Fruit fly (Drosophila melanogaster) whole organism, embryonic: ENCODE results near the gene Efhc1.1.

Source experiments
- CG10366 ChIP-seq: fragments of 200-800 bp; sonication (Bioruptor generic); IDR thresholded peaks from 2 replicates; pipeline ENCODE4 v1.3.6; 2022; ENCODE audit warnings: missing biosample characterization, missing genetic modification characterization
- CG12236 ChIP-seq: fragments of 200-800 bp; sonication (Bioruptor generic); optimal IDR thresholded peaks from 2 replicates; lab custom pipeline; 2016; ENCODE audit warnings: missing biosample characterization, missing genetic modification characterization
- CG6654 ChIP-seq: fragments of 200-800 bp; sonication (Bioruptor generic); optimal IDR thresholded peaks from 2 replicates; lab custom pipeline; 2017; ENCODE audit warnings: missing biosample characterization, mild to moderate bottlenecking, missing genetic modification characterization
- ERR ChIP-seq: fragments of 200-800 bp; sonication (Bioruptor generic); optimal IDR thresholded peaks from 2 replicates; lab custom pipeline; 2016; ENCODE audit warnings: missing biosample characterization, missing genetic modification characterization
- Neu2 ChIP-seq: fragments of 200-800 bp; sonication (Bioruptor generic); optimal IDR thresholded peaks from 3 replicates; lab custom pipeline; 2016; ENCODE audit warnings: missing biosample characterization, missing genetic modification characterization, borderline replicate concordance
- ham ChIP-seq: fragments of 200-800 bp; sonication (Bioruptor generic); IDR thresholded peaks from 2 replicates; pipeline ENCODE4 v1.3.6; 2022; ENCODE audit warnings: missing biosample characterization, missing genetic modification characterization
- otp ChIP-seq: fragments of 200-800 bp; sonication (Bioruptor generic); IDR thresholded peaks from 3 replicates; pipeline ENCODE4, ENCODE4 v1.3.6; 2022; ENCODE audit warnings: missing biosample characterization, missing genetic modification characterization
- pfk ChIP-seq: fragments of 200-800 bp; sonication (Bioruptor generic); optimal IDR thresholded peaks from 2 replicates; lab custom pipeline; 2018; ENCODE audit warnings: missing biosample characterization, mild to moderate bottlenecking, missing genetic modification characterization, moderate library complexity

DNA sequence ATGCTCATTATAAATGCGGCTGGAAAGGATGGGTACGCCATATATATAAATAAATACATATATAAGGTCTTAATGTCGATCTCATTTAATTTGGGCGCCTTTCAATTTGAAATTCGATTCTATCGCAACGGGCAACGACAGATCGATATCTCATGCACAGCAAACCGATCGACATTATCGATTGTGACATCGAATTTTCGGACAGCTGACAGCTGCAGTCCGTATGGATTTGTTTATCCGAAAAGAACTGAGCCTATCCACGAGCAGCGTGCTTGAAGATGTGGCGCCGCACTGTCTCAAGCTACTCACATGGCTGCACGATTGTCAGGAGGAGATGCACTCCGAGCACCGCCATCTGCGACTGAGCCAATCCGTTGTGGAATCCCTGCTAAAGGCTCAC is 51.5 kb downstream of the Efhc1.1 start, which contains the start of gene CG8191:
- TF ChIP-seq ERR (GFP tag; lab: Kevin White, UChicago) (no peak), CG12236 (no peak), ham (GFP tag; lab: Robert Waterston, UW) (no peak), otp (no peak), Neu2 (GFP tag; lab: Kevin White, UChicago) (no peak), pfk (GFP tag; lab: Kevin White, UChicago) (no peak), CG10366 (GFP tag; lab: Robert Waterston, UW) (no peak), CG6654 (GFP tag; lab: Kevin White, UChicago) (no peak)
